Worm (Caenorhabditis elegans) whole organism, L2 larva: Measurements from ENCODE around the gene Y116A8C.20.
A peak's percentile ranks its signal among the peaks of the same experiment; 100 is the strongest.

Experiments used
- ceh-82 ChIP-seq: fragments of 150-350 bp; optimal IDR thresholded peaks from 2 replicates; lab custom pipeline; 2014; ENCODE audit warnings: missing biosample characterization, missing genetic modification characterization
- elt-3 ChIP-seq: sonication (generic microtip); optimal IDR thresholded peaks from 2 replicates; lab custom pipeline; 2017; ENCODE audit warnings: missing biosample characterization, missing genetic modification characterization
- lin-11 ChIP-seq: fragments of 150-350 bp; sonication (generic microtip); optimal IDR thresholded peaks from 2 replicates; lab custom pipeline; 2014; ENCODE audit warnings: missing biosample characterization, missing genetic modification characterization, inconsistent platforms, mixed read lengths
- nhr-77 ChIP-seq: fragments of 150-350 bp; optimal IDR thresholded peaks from 2 replicates; lab custom pipeline; 2014; ENCODE audit warnings: missing biosample characterization, missing genetic modification characterization
- unc-55 ChIP-seq: fragments of 150-350 bp; sonication (generic microtip); optimal IDR thresholded peaks from 3 replicates; lab custom pipeline; 2014; ENCODE audit warnings: missing biosample characterization, missing genetic modification reagents, missing genetic modification characterization
- zag-1 ChIP-seq: fragments of 150-350 bp; optimal IDR thresholded peaks from 2 replicates; lab custom pipeline; 2014; ENCODE audit warnings: missing biosample characterization, missing genetic modification characterization

- peak; percentile 80 for TF ChIP-seq unc-55
- no peak for TF ChIP-seq zag-1 (tag; lab: Kevin White, UChicago)
- no peak for TF ChIP-seq nhr-77 (tag; lab: Kevin White, UChicago)
- TF ChIP-seq lin-11 (tag; lab: Kevin White, UChicago), result peak; percentile 71
- peak; percentile 63 for TF ChIP-seq ceh-82
- TF ChIP-seq elt-3, result no peak
Observed at ce11 chrIV:17087384-17088099, 46.8 kb downstream of the Y116A8C.20 start, which contains the start of the genes snx-13 and snr-1.
